Worm (Caenorhabditis elegans): ENCODE results near the gene B0432.1.

The B0432.1 gene

DNA sequence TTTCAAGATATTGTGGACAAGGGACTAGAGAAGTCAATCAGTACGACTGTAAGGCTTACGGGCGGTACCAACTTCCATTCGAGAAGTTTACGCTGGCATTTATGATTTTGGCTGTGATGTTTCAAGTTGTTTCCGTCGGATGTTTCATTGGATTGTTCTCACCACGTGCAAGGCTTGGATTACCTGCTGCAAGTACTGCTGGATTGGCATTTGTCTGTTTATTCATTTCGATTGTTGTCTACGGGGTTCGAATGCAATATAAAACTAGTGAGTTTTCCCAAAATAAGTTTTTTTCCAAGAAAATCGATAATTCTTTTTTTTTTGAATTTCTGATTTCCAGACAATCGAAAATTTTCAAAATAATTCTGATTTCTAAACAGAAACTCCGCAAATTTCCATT lies 43.5 kb downstream of the B0432.1 start:
- TF ChIP-seq nhr-10 (tag; optimal IDR thresholded peaks at IDR 0.05), result no peak
- no peak for TF ChIP-seq nhr-6 (tag; optimal IDR thresholded peaks at IDR 0.05)
- no peak for TF ChIP-seq ceh-16 (tag; optimal IDR thresholded peaks at IDR 0.05)
- TF ChIP-seq nhr-23 (tag; optimal IDR thresholded peaks at IDR 0.05), result no peak
- no peak for TF ChIP-seq crh-2 (tag; optimal IDR thresholded peaks at IDR 0.05)
- TF ChIP-seq ztf-4 (tag; optimal IDR thresholded peaks at IDR 0.05), result no peak
- TF ChIP-seq ama-1 (optimal IDR thresholded peaks at IDR 0.05), result no peak
- TF ChIP-seq unc-62 (GFP tag; optimal IDR thresholded peaks at IDR 0.05), result no peak
- no peak for TF ChIP-seq sma-3 (GFP tag; optimal IDR thresholded peaks at IDR 0.05)
- TF ChIP-seq ceh-82 (tag; optimal IDR thresholded peaks at IDR 0.05), result no peak
- no peak for TF ChIP-seq nhr-77 (tag; optimal IDR thresholded peaks at IDR 0.05)
- TF ChIP-seq nhr-11 (tag; optimal IDR thresholded peaks at IDR 0.05), result no peak
- TF ChIP-seq dmd-4 (tag; optimal IDR thresholded peaks at IDR 0.05), result no peak
- TF ChIP-seq elt-1 (tag; optimal IDR thresholded peaks at IDR 0.05), result no peak
- no peak for TF ChIP-seq nhr-129 (tag; optimal IDR thresholded peaks at IDR 0.05)
- TF ChIP-seq nhr-237 (tag; optimal IDR thresholded peaks at IDR 0.05), result no peak
- no peak for TF ChIP-seq lin-39 (tag; optimal IDR thresholded peaks at IDR 0.05)
- no peak for TF ChIP-seq sem-4 (tag; optimal IDR thresholded peaks at IDR 0.05)
- TF ChIP-seq unc-55 (GFP tag; optimal IDR thresholded peaks at IDR 0.05), result no peak
- no peak for TF ChIP-seq fos-1 (tag; optimal IDR thresholded peaks at IDR 0.05)

DNA sequence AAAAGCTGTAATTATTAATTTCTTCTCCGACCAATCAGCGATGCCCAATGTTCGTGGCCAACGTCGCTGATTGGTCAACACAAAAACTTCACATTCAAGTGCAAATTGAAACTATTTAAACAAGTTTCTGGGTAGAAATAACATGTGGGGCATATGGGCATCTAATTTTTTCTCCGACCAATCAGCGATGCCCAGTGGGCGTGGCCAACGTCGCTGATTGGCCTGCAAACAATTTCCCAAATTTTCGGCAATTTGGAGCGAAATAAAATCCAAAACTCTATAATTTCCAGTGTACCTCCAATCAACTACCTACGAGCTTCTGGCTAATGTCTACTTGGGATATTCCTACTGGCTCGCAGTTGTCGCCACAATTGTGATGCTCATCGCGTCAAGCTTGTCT lies 44.1 kb downstream of the B0432.1 start:
- TF ChIP-seq elt-1 (tag; optimal IDR thresholded peaks at IDR 0.05), result no peak
- no peak for TF ChIP-seq ZK546.5 (tag; optimal IDR thresholded peaks at IDR 0.05)
- no peak for TF ChIP-seq sma-9 (GFP tag; optimal IDR thresholded peaks at IDR 0.05)
- no peak for TF ChIP-seq sma-9 (tag; optimal IDR thresholded peaks at IDR 0.05)
- no peak for TF ChIP-seq C34F6.9 (tag; optimal IDR thresholded peaks at IDR 0.05)
- no peak for TF ChIP-seq lin-39 (tag; optimal IDR thresholded peaks at IDR 0.05)
- TF ChIP-seq sem-4 (tag; optimal IDR thresholded peaks at IDR 0.05), result no peak
- TF ChIP-seq ceh-82 (tag; optimal IDR thresholded peaks at IDR 0.05), result no peak
- TF ChIP-seq crh-2 (tag; optimal IDR thresholded peaks at IDR 0.05), result no peak
- TF ChIP-seq lin-13 (GFP tag; optimal IDR thresholded peaks at IDR 0.05), result no peak
- TF ChIP-seq snpc-4 (tag; optimal IDR thresholded peaks at IDR 0.05), result no peak
- no peak for TF ChIP-seq alr-1 (tag; optimal IDR thresholded peaks at IDR 0.05)
- no peak for TF ChIP-seq unc-39 (tag; optimal IDR thresholded peaks at IDR 0.05)
- TF ChIP-seq nhr-77 (tag; optimal IDR thresholded peaks at IDR 0.05), result no peak

DNA sequence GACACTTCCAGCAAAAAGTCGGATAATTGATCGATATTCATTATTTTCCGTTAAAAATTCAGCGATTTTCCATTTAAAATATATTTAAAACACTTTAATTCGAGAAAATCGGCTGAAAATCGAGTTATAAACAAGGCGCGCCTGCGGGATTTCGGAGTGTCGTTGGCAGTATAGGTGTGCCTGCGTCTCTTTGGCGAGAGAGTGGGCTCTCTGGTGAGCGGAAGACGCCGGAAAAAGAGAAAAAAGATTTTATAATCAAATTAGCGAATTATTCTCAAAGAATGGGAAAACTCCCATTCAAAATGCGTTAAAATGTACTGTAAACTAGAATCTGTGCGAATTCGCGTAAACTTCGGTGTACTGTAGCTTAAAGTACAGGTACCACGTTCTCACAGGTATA lies 50.5 kb downstream of the B0432.1 start, which contains the start of gene D1069.3:
TSS of gene D1069.3 (minus strand) at position 158 of the 400 bp plus-strand sequence.
- TF ChIP-seq nhr-237 (tag; optimal IDR thresholded peaks at IDR 0.05), result no peak
- TF ChIP-seq lin-11 (tag; optimal IDR thresholded peaks at IDR 0.05), result peak; percentile 34
- no peak for TF ChIP-seq ztf-4 (tag; optimal IDR thresholded peaks at IDR 0.05)
- peak; percentile 36 for TF ChIP-seq crh-2 (tag; optimal IDR thresholded peaks at IDR 0.05)
- peak; percentile 2 for TF ChIP-seq F13H6.1 (tag; optimal IDR thresholded peaks at IDR 0.05)
- TF ChIP-seq aly-2 (tag; optimal IDR thresholded peaks at IDR 0.05), result no peak
- peak; percentile 58 for TF ChIP-seq unc-55 (GFP tag; optimal IDR thresholded peaks at IDR 0.05)
- TF ChIP-seq lsy-2 (tag; optimal IDR thresholded peaks at IDR 0.05), result peak; percentile 29 to 59
- TF ChIP-seq lin-13 (GFP tag; optimal IDR thresholded peaks at IDR 0.05), result peak; percentile 6
- peak; percentile 49 for TF ChIP-seq C34F6.9 (tag; optimal IDR thresholded peaks at IDR 0.05)
- TF ChIP-seq gmeb-1 (tag; optimal IDR thresholded peaks at IDR 0.05), result peak; percentile 50
- TF ChIP-seq nhr-10 (tag; optimal IDR thresholded peaks at IDR 0.05), result no peak
